Worm (Caenorhabditis elegans) whole organism, early embryonic: ENCODE data around the gene npr-26.

Experiments used
- B0310.2 ChIP-seq: sonication (generic microtip); optimal IDR thresholded peaks from 2 replicates; lab custom pipeline; 2016; ENCODE audit warnings: mild to moderate bottlenecking, missing genetic modification characterization, missing compliant biosample characterization
- aly-1 ChIP-seq: sonication (generic microtip); optimal IDR thresholded peaks from 2 replicates; lab custom pipeline; 2016; ENCODE audit warnings: missing genetic modification characterization, missing compliant biosample characterization
- ama-1 ChIP-seq: fragments of 150-350 bp; optimal IDR thresholded peaks from 2 replicates; lab custom pipeline; 2014
- ets-7 ChIP-seq: sonication (generic microtip); optimal IDR thresholded peaks from 2 replicates; lab custom pipeline; 2016; ENCODE audit warnings: missing genotype, missing genetic modification characterization, missing compliant biosample characterization
- flt-1 ChIP-seq: fragments of 200-800 bp; sonication (Bioruptor generic); IDR thresholded peaks from 2 replicates; pipeline ENCODE4 v1.3.6; 2022; ENCODE audit warnings: missing genetic modification characterization, missing compliant biosample characterization
- hmbx-1 ChIP-seq: sonication (generic microtip); optimal IDR thresholded peaks from 2 replicates; lab custom pipeline; 2016; ENCODE audit warnings: mild to moderate bottlenecking, missing genetic modification characterization, missing compliant biosample characterization
- hmg-4 ChIP-seq: fragments of 200-800 bp; sonication (Bioruptor generic); optimal IDR thresholded peaks from 2 replicates; lab custom pipeline; 2018; ENCODE audit warnings: mild to moderate bottlenecking, missing genetic modification characterization, missing compliant biosample characterization
- hnd-1 ChIP-seq: sonication (generic microtip); optimal IDR thresholded peaks from 2 replicates; lab custom pipeline; 2016; ENCODE audit warnings: missing genetic modification characterization, missing compliant biosample characterization
- tbx-11 ChIP-seq: fragments of 200-800 bp; sonication (Bioruptor generic); IDR thresholded peaks from 2 replicates; pipeline ENCODE4 v1.3.6; 2022; ENCODE audit warnings: missing genetic modification characterization, missing compliant biosample characterization
- tbx-37 ChIP-seq: fragments of 200-800 bp; sonication (Bioruptor generic); conservative IDR thresholded peaks from 2 replicates; pipeline ENCODE4 v1.3.6; 2022; ENCODE audit warnings: missing genetic modification reagents, missing genetic modification characterization, missing compliant biosample characterization

ce11 chrIV:17367294-17367693 lies 50.3 kb downstream of the npr-26 start, which contains the start of gene zipt-17:
- TF ChIP-seq flt-1 (GFP tag; lab: Robert Waterston, UW) = no peak
- no peak for TF ChIP-seq hnd-1
- TF ChIP-seq ama-1 (lab: Kevin White, UChicago) = no peak
- TF ChIP-seq tbx-11 = no peak
- no peak for TF ChIP-seq hmg-4
- no peak for TF ChIP-seq aly-1 (tag; lab: Kevin White, UChicago)
- TF ChIP-seq hmbx-1 (tag; lab: Kevin White, UChicago) = no peak
- TF ChIP-seq ets-7 (tag; lab: Kevin White, UChicago) = no peak
- TF ChIP-seq tbx-37 (GFP tag; lab: Robert Waterston, UW) = no peak
- TF ChIP-seq B0310.2 = no peak
